Fruit fly (Drosophila melanogaster) whole organism, embryonic: ENCODE data around the gene Ssu72.
A peak's percentile ranks its signal among the peaks of the same experiment; 100 is the strongest.

Source experiments
- ATbp ChIP-seq: fragments of 200-800 bp; sonication (Bioruptor generic); optimal IDR thresholded peaks from 2 replicates; lab custom pipeline; 2017; ENCODE audit warnings: missing biosample characterization, mild to moderate bottlenecking, missing genetic modification characterization, missing genetic modification reagents
- Ada2b ChIP-seq: fragments of 200-800 bp; sonication (Bioruptor generic); IDR thresholded peaks from 2 replicates; pipeline ENCODE4 v1.3.6; 2022; ENCODE audit warnings: missing biosample characterization, missing genetic modification characterization
- Asciz ChIP-seq: fragments of 200-800 bp; sonication (Bioruptor generic); optimal IDR thresholded peaks from 2 replicates; lab custom pipeline; 2017; ENCODE audit warnings: missing biosample characterization, mild to moderate bottlenecking, missing genetic modification characterization, missing genetic modification reagents
- BtbVII ChIP-seq: fragments of 200-800 bp; sonication (Bioruptor generic); optimal IDR thresholded peaks from 3 replicates; lab custom pipeline; 2017; ENCODE audit warnings: missing biosample characterization, mild to moderate bottlenecking, missing genetic modification characterization
- CG10321 ChIP-seq: fragments of 200-800 bp; sonication (Bioruptor generic); IDR thresholded peaks from 2 replicates; pipeline ENCODE4 v1.3.6; 2022; ENCODE audit warnings: missing biosample characterization, missing genetic modification characterization
- CG10543 ChIP-seq: fragments of 200-800 bp; sonication (Bioruptor generic); optimal IDR thresholded peaks from 3 replicates; lab custom pipeline; 2017; ENCODE audit warnings: missing biosample characterization, mild to moderate bottlenecking, missing genetic modification characterization, moderate library complexity
- CG11456 ChIP-seq: fragments of 200-800 bp; sonication (Bioruptor generic); IDR thresholded peaks from 3 replicates; pipeline ENCODE4 v1.3.6; 2022; ENCODE audit warnings: missing biosample characterization, missing genetic modification characterization
- CG14441 ChIP-seq: fragments of 200-800 bp; sonication (Bioruptor generic); IDR thresholded peaks from 2 replicates; pipeline ENCODE4 v1.3.6; 2022; ENCODE audit warnings: missing biosample characterization, missing genetic modification characterization
- CG15269 ChIP-seq: fragments of 200-800 bp; sonication (Bioruptor generic); optimal IDR thresholded peaks from 2 replicates; lab custom pipeline; 2018; ENCODE audit warnings: missing biosample characterization, mild to moderate bottlenecking, missing genetic modification characterization, moderate library complexity
- CG15514 ChIP-seq: fragments of 200-800 bp; sonication (Bioruptor generic); optimal IDR thresholded peaks from 3 replicates; lab custom pipeline; 2017; ENCODE audit warnings: missing biosample characterization, missing genetic modification characterization, mild to moderate bottlenecking, moderate library complexity, missing genetic modification reagents
- CG15601 ChIP-seq: fragments of 200-800 bp; sonication (Bioruptor generic); optimal IDR thresholded peaks from 3 replicates; lab custom pipeline; 2019; ENCODE audit warnings: missing biosample characterization, mild to moderate bottlenecking, missing genetic modification characterization, moderate library complexity
- CG1647 ChIP-seq: fragments of 200-800 bp; sonication (Bioruptor generic); optimal IDR thresholded peaks from 3 replicates; lab custom pipeline; 2016; ENCODE audit warnings: missing biosample characterization, missing genetic modification characterization
- CG17328 ChIP-seq: fragments of 200-800 bp; sonication (Bioruptor generic); IDR thresholded peaks from 2 replicates; pipeline ENCODE4 v1.3.6; 2022; ENCODE audit warnings: missing biosample characterization, missing genetic modification characterization
- CG18476 ChIP-seq: fragments of 200-800 bp; sonication (Bioruptor generic); optimal IDR thresholded peaks from 2 replicates; lab custom pipeline; 2016; ENCODE audit warnings: missing biosample characterization, mild to moderate bottlenecking, missing genetic modification characterization
- CG18599 ChIP-seq: fragments of 200-800 bp; sonication (Bioruptor generic); optimal IDR thresholded peaks from 3 replicates; lab custom pipeline; 2017; ENCODE audit warnings: missing biosample characterization, missing genetic modification characterization, mild to moderate bottlenecking, moderate library complexity, missing genetic modification reagents
- CG31224 ChIP-seq: fragments of 200-800 bp; sonication (Bioruptor generic); IDR thresholded peaks from 2 replicates; pipeline ENCODE4 v1.3.6; 2022; ENCODE audit warnings: missing biosample characterization, missing genetic modification characterization
- CG32532 ChIP-seq: fragments of 200-800 bp; sonication (Bioruptor generic); IDR thresholded peaks from 2 replicates; pipeline ENCODE4 v1.3.6; 2022; ENCODE audit warnings: missing biosample characterization, missing genetic modification characterization
- CG3847 ChIP-seq: fragments of 200-800 bp; sonication (Bioruptor generic); IDR thresholded peaks from 2 replicates; pipeline ENCODE4 v1.3.6; 2022; ENCODE audit warnings: missing biosample characterization, missing genetic modification characterization
- CG4282 ChIP-seq: fragments of 200-800 bp; sonication (Bioruptor generic); optimal IDR thresholded peaks from 2 replicates; lab custom pipeline; 2016; ENCODE audit warnings: missing biosample characterization, missing genetic modification characterization
- CG5953 ChIP-seq: fragments of 200-800 bp; sonication (Bioruptor generic); IDR thresholded peaks from 2 replicates; pipeline ENCODE4 v1.3.6; 2022; ENCODE audit warnings: missing biosample characterization, missing genetic modification characterization
- CG6175 ChIP-seq: fragments of 200-800 bp; sonication (Bioruptor generic); IDR thresholded peaks from 3 replicates; pipeline ENCODE4 v1.3.6; 2022; ENCODE audit warnings: missing biosample characterization, missing genetic modification characterization
- CG6272 ChIP-seq: fragments of 200-800 bp; sonication (Bioruptor generic); IDR thresholded peaks from 2 replicates; pipeline ENCODE4 v1.3.6; 2022; ENCODE audit warnings: missing biosample characterization, missing genetic modification characterization
- CG7556 ChIP-seq: fragments of 200-800 bp; sonication (Bioruptor generic); optimal IDR thresholded peaks from 2 replicates; lab custom pipeline; 2017; ENCODE audit warnings: missing biosample characterization, mild to moderate bottlenecking, missing genetic modification characterization
- CG9817 ChIP-seq: fragments of 200-800 bp; sonication (Bioruptor generic); optimal IDR thresholded peaks from 2 replicates; lab custom pipeline; 2018; ENCODE audit warnings: missing biosample characterization, mild to moderate bottlenecking, missing genetic modification characterization, moderate library complexity
- Camta ChIP-seq: fragments of 200-800 bp; sonication (Bioruptor generic); optimal IDR thresholded peaks from 2 replicates; lab custom pipeline; 2016; ENCODE audit warnings: missing biosample characterization, missing genetic modification characterization
- Chrac-16 ChIP-seq: fragments of 200-800 bp; sonication (Bioruptor generic); optimal IDR thresholded peaks from 3 replicates; lab custom pipeline; 2016; ENCODE audit warnings: missing biosample characterization, missing genetic modification characterization
- CoRest ChIP-seq: fragments of 200-800 bp; sonication (Bioruptor generic); optimal IDR thresholded peaks from 3 replicates; lab custom pipeline; 2018; ENCODE audit warnings: missing biosample characterization, mild to moderate bottlenecking, missing genetic modification characterization, moderate library complexity
- D19B ChIP-seq: fragments of 200-800 bp; sonication (Bioruptor generic); optimal IDR thresholded peaks from 2 replicates; lab custom pipeline; 2017; ENCODE audit warnings: missing biosample characterization, mild to moderate bottlenecking, missing genetic modification characterization
- Dbx ChIP-seq: fragments of 200-800 bp; sonication (Bioruptor generic); IDR thresholded peaks from 3 replicates; pipeline ENCODE4 v1.3.6; 2022; ENCODE audit warnings: missing biosample characterization, missing genetic modification characterization
- Dref ChIP-seq: fragments of 200-800 bp; sonication (Bioruptor generic); IDR thresholded peaks from 2 replicates; pipeline ENCODE4 v1.3.6; 2022; ENCODE audit warnings: missing biosample characterization, missing genetic modification characterization
- Fer1 ChIP-seq: fragments of 200-800 bp; sonication (Bioruptor generic); optimal IDR thresholded peaks from 2 replicates; lab custom pipeline; 2017; ENCODE audit warnings: missing biosample characterization, mild to moderate bottlenecking, missing genetic modification characterization
- H2.0 ChIP-seq: fragments of 200-800 bp; sonication (Bioruptor generic); IDR thresholded peaks from 2 replicates; pipeline ENCODE4 v1.3.6; 2022; ENCODE audit warnings: missing biosample characterization, missing genetic modification characterization
- HLH54F ChIP-seq: fragments of 200-800 bp; sonication (Bioruptor generic); optimal IDR thresholded peaks from 3 replicates; lab custom pipeline; 2016; ENCODE audit warnings: missing biosample characterization, missing genetic modification characterization
- Mrtf ChIP-seq: fragments of 200-800 bp; sonication (Bioruptor generic); IDR thresholded peaks from 3 replicates; pipeline ENCODE4 v1.3.6; 2022; ENCODE audit warnings: missing biosample characterization, missing genetic modification characterization
- Xbp1 ChIP-seq: fragments of 200-800 bp; sonication (Bioruptor generic); optimal IDR thresholded peaks from 3 replicates; lab custom pipeline; 2016; ENCODE audit warnings: missing biosample characterization, mild to moderate bottlenecking, missing genetic modification characterization
- Xrp1 ChIP-seq: fragments of 200-800 bp; sonication (Bioruptor generic); IDR thresholded peaks from 2 replicates; pipeline ENCODE4 v1.3.6; 2022; ENCODE audit warnings: missing biosample characterization, missing genetic modification characterization
- caup ChIP-seq: fragments of 200-800 bp; sonication (Bioruptor generic); optimal IDR thresholded peaks from 3 replicates; lab custom pipeline; 2017; ENCODE audit warnings: missing biosample characterization, mild to moderate bottlenecking, missing genetic modification characterization, moderate library complexity; ENCODE audit not compliant: severe bottlenecking
- ci ChIP-seq: fragments of 200-800 bp; sonication (Bioruptor generic); IDR thresholded peaks from 3 replicates; pipeline ENCODE4 v1.3.6; 2022; ENCODE audit warnings: missing biosample characterization, missing genetic modification characterization
- dpn ChIP-seq, 2 experiments: fragments of 200-800 bp; sonication (Bioruptor generic); optimal IDR thresholded peaks; 3 replicates each; lab custom pipeline; 2016; ENCODE audit warnings: missing biosample characterization in 2 of 2, missing genetic modification characterization in 2 of 2
- en ChIP-seq: fragments of 200-800 bp; sonication (Bioruptor generic); optimal IDR thresholded peaks from 2 replicates; lab custom pipeline; 2016; ENCODE audit warnings: missing biosample characterization, missing genetic modification characterization
- kni ChIP-seq: fragments of 200-800 bp; sonication (Bioruptor generic); optimal IDR thresholded peaks from 3 replicates; lab custom pipeline; 2017; ENCODE audit warnings: mild to moderate bottlenecking, missing biosample characterization, missing genetic modification reagents, missing genetic modification characterization
- lab ChIP-seq: fragments of 200-800 bp; sonication (Bioruptor generic); optimal IDR thresholded peaks from 3 replicates; lab custom pipeline; 2017; ENCODE audit warnings: missing biosample characterization, missing genetic modification characterization, mild to moderate bottlenecking, moderate library complexity, missing genetic modification reagents
- lbe ChIP-seq: fragments of 200-800 bp; sonication (Bioruptor generic); optimal IDR thresholded peaks from 2 replicates; lab custom pipeline; 2016; ENCODE audit warnings: missing biosample characterization, mild to moderate bottlenecking, missing genetic modification characterization
- p53 ChIP-seq: fragments of 200-800 bp; sonication (Bioruptor generic); optimal IDR thresholded peaks from 2 replicates; lab custom pipeline; 2016; ENCODE audit warnings: missing biosample characterization, missing genetic modification characterization
- pan ChIP-seq, 4 experiments: fragments of >200 bp in 3 of 4; fragments of 200-800 bp in 1 of 4; sonication (Bioruptor generic) in 1 of 4; optimal IDR thresholded peaks in 3 of 4; IDR thresholded peaks in 1 of 4; 2 replicates each; pipeline versions ENCODE4 v1.3.6 to Lab custom; 2017 to 2022; ENCODE audit warnings: missing biosample characterization in 2 of 4, missing genetic modification characterization in 2 of 4, mixed read lengths in 1 of 4
- pnt ChIP-seq: fragments of 200-800 bp; sonication (Bioruptor generic); optimal IDR thresholded peaks from 3 replicates; lab custom pipeline; 2016; ENCODE audit warnings: missing biosample characterization, missing genetic modification characterization
- sob ChIP-seq: fragments of 200-800 bp; sonication (Bioruptor generic); IDR thresholded peaks from 2 replicates; pipeline ENCODE4 v1.3.6; 2022; ENCODE audit warnings: missing biosample characterization, missing genetic modification characterization
- tgo ChIP-seq: fragments of 200-800 bp; sonication (Bioruptor generic); IDR thresholded peaks from 3 replicates; pipeline ENCODE4 v1.3.6; 2022; ENCODE audit warnings: missing biosample characterization, missing genetic modification characterization
- tin ChIP-seq: fragments of 200-800 bp; sonication (Bioruptor generic); optimal IDR thresholded peaks from 3 replicates; lab custom pipeline; 2016; ENCODE audit warnings: missing biosample characterization, missing genetic modification characterization
- tx ChIP-seq: fragments of 200-800 bp; sonication (Bioruptor generic); optimal IDR thresholded peaks from 2 replicates; lab custom pipeline; 2016; ENCODE audit warnings: missing biosample characterization, missing genetic modification characterization

Ssu72 gene

DNA sequence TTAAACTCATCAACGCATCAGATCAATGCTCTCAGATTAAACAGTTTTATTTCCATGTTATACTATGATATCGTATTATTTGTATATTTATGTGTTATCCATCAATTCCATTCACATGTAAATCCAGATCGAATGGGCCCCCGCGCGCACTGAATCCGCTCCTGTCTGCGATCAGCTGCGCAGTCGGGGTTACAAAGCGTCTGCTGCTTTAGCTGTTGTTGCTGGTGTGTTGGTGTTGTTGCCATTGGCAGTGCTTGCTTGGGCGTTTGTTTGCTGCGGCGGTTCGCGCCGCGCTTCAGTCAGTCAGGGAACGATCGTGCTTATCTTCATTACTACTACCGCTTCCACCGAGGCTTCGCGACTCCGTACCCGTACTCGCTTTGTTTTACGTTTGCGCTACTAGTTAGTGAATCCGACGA is 2.6 kb downstream of the Ssu72 start, which contains the start of gene Zw (continued):
- TF ChIP-seq kni (GFP tag; lab: Kevin White, UChicago) (peak; percentile 25), CG5953 (no peak), tin (GFP tag; lab: Kevin White, UChicago) (peak; percentile 56), Xbp1 (GFP tag; lab: Kevin White, UChicago) (peak; percentile 45), CG32532 (GFP tag; lab: Robert Waterston, UW) (peak; percentile 80), CG9817 (peak; percentile 50), BtbVII (GFP tag; lab: Kevin White, UChicago) (peak; percentile 26), sob (peak; percentile 67), CG31224 (GFP tag; lab: Robert Waterston, UW) (0 out of 2 replicates have a peak, but pooled peaks have one; percentile 38), Dbx (GFP tag; lab: Robert Waterston, UW) (peak; percentile 58; the same call in 2 of the 3 replicates), CG15601 (tag; lab: Kevin White, UChicago) (no peak), en (GFP tag; lab: Kevin White, UChicago) (peak; percentile 0), Camta (GFP tag; lab: Kevin White, UChicago) (no peak), CG11456 (peak; percentile 81), CG6175 (peak; percentile 89), D19B (peak; percentile 30), CG14441 (GFP tag; lab: Robert Waterston, UW) (peak; percentile 40; the same call in 1 of the 2 replicates), CG4282 (no peak), HLH54F (GFP tag; lab: Kevin White, UChicago) (peak; percentile 53), lab (GFP tag; lab: Kevin White, UChicago) (peak; percentile 29), CG15514 (GFP tag; lab: Kevin White, UChicago) (peak; percentile 7), ci (peak; percentile 78), Xrp1 (GFP tag; lab: Robert Waterston, UW) (peak; percentile 66), Mrtf (peak; percentile 64; the same call in 2 of the 3 replicates), CG6272 (GFP tag; lab: Robert Waterston, UW) (peak; percentile 34; the same call in 1 of the 2 replicates), pnt (peak; percentile 30), tx (GFP tag; lab: Kevin White, UChicago) (no peak), Dref (GFP tag; lab: Robert Waterston, UW) (no peak), p53 (GFP tag; lab: Kevin White, UChicago) (no peak), tgo (GFP tag; lab: Robert Waterston, UW) (peak; percentile 67), lbe (peak; percentile 40), CG10321 (GFP tag; lab: Robert Waterston, UW) (no peak), CG7556 (GFP tag; lab: Kevin White, UChicago) (no peak), CG3847 (GFP tag; lab: Robert Waterston, UW) (peak; percentile 55), CG10543 (GFP tag; lab: Kevin White, UChicago) (peak; percentile 68), Fer1 (no peak), CG18599 (GFP tag; lab: Kevin White, UChicago) (peak; percentile 14), CG15269 (tag; lab: Kevin White, UChicago) (peak; percentile 52), Asciz (no peak), caup (peak; percentile 9), dpn (GFP tag; optimal IDR thresholded peaks at IDR 0.05; lab: Kevin White, UChicago) (peak; percentile 53 to 55), CG1647 (peak; percentile 11), CG18476 (GFP tag; lab: Kevin White, UChicago) (peak; percentile 14), H2.0 (peak; percentile 51; the same call in 1 of the 2 replicates), Ada2b (GFP tag; lab: Robert Waterston, UW) (peak; percentile 48; the same call in 1 of the 2 replicates), pan (optimal IDR thresholded peaks at IDR 0.05; lab: Kevin White, UChicago) (no peak), pan (GFP tag; optimal IDR thresholded peaks at IDR 0.05 in 1 of 2, IDR thresholded peaks at IDR 0.05 in 1 of 2) (peak in 1 of 2 experiments; percentile 54), CoRest (peak; percentile 43), Chrac-16 (GFP tag; lab: Kevin White, UChicago) (peak; percentile 53), CG17328 (GFP tag; lab: Robert Waterston, UW) (peak; percentile 37; the same call in 1 of the 2 replicates), ATbp (GFP tag; lab: Kevin White, UChicago) (peak; percentile 7)
